Worm (Caenorhabditis elegans): Measurements from ENCODE around the gene mics-1.

Gene mics-1

ce11 chrV:10535325-10535724 is 42.8 kb downstream of the mics-1 start (continued):
- TF ChIP-seq egl-27 (tag; optimal IDR thresholded peaks at IDR 0.05), result no peak
- no peak for TF ChIP-seq hlh-4 (tag; optimal IDR thresholded peaks at IDR 0.05)
- peak in 1 of 6 experiments; percentile 17 for TF ChIP-seq elt-3 (tag; optimal IDR thresholded peaks at IDR 0.05)
- no peak for TF ChIP-seq unc-98 (GFP tag; IDR thresholded peaks at IDR 0.05)
- no peak for TF ChIP-seq swsn-7 (tag; optimal IDR thresholded peaks at IDR 0.05)
- TF ChIP-seq lin-13 (GFP tag; optimal IDR thresholded peaks at IDR 0.05), result no peak
- TF ChIP-seq ceh-8 (GFP tag; optimal IDR thresholded peaks at IDR 0.05), result no peak
- peak; percentile 63 for TF ChIP-seq nhr-71 (tag; optimal IDR thresholded peaks at IDR 0.05)
- no peak for TF ChIP-seq unc-130 (tag; optimal IDR thresholded peaks at IDR 0.05)
- TF ChIP-seq pqm-1 (tag; optimal IDR thresholded peaks at IDR 0.05), result no peak
- TF ChIP-seq nhr-47 (tag; optimal IDR thresholded peaks at IDR 0.05), result no peak
- no peak for TF ChIP-seq mab-9 (GFP tag; IDR thresholded peaks at IDR 0.05)
- TF ChIP-seq aha-1 (tag; optimal IDR thresholded peaks at IDR 0.05), result no peak
- TF ChIP-seq ets-5 (GFP tag; IDR thresholded peaks at IDR 0.05), result no peak
- no peak for TF ChIP-seq fkh-4 (tag; optimal IDR thresholded peaks at IDR 0.05; ENCODE audit: borderline replicate concordance)
- TF ChIP-seq C34B4.2 (tag; optimal IDR thresholded peaks at IDR 0.05), result no peak
- no peak for TF ChIP-seq ces-1 (GFP tag; optimal IDR thresholded peaks at IDR 0.05)
- peak; percentile 16 for TF ChIP-seq rnt-1 (tag; optimal IDR thresholded peaks at IDR 0.05)
- no peak for TF ChIP-seq hpl-2 (GFP tag; optimal IDR thresholded peaks at IDR 0.05)
- no peak for TF ChIP-seq nhr-19 (GFP tag; conservative IDR thresholded peaks at IDR 0.05)
- TF ChIP-seq isw-1 (GFP tag; IDR thresholded peaks at IDR 0.05), result no peak
- TF ChIP-seq tlp-1 (tag; optimal IDR thresholded peaks at IDR 0.05), result no peak
- TF ChIP-seq aly-2 (tag; optimal IDR thresholded peaks at IDR 0.05), result no peak
- TF ChIP-seq irx-1 (tag; optimal IDR thresholded peaks at IDR 0.05), result no peak
- no peak for TF ChIP-seq C16A3.4 (tag; optimal IDR thresholded peaks at IDR 0.05)
- TF ChIP-seq sptf-1 (tag; optimal IDR thresholded peaks at IDR 0.05), result no peak
- no peak for TF ChIP-seq lsy-2 (tag; optimal IDR thresholded peaks at IDR 0.05)
- no peak for TF ChIP-seq zag-1 (tag; optimal IDR thresholded peaks at IDR 0.05)
- no peak for TF ChIP-seq tbx-2 (tag; optimal IDR thresholded peaks at IDR 0.05)
- no peak for TF ChIP-seq nhr-77 (tag; optimal IDR thresholded peaks at IDR 0.05)
- TF ChIP-seq fos-1 (tag; optimal IDR thresholded peaks at IDR 0.05), result no peak
- peak; percentile 50 for TF ChIP-seq fkh-8 (tag; optimal IDR thresholded peaks at IDR 0.05)
- TF ChIP-seq efl-1 (optimal IDR thresholded peaks at IDR 0.05), result peak in 1 of 2 experiments; percentile 27
- TF ChIP-seq efl-1 (GFP tag; optimal IDR thresholded peaks at IDR 0.05 in 1 of 2), result peak; percentile 13 to 93
- TF ChIP-seq nhr-76 (tag; optimal IDR thresholded peaks at IDR 0.05), result no peak
- TF ChIP-seq blmp-1 (tag; optimal IDR thresholded peaks at IDR 0.05), result peak; percentile 44
- TF ChIP-seq snu-23 (GFP tag; optimal IDR thresholded peaks at IDR 0.05), result peak; percentile 45
- no peak for TF ChIP-seq snpc-4 (tag; optimal IDR thresholded peaks at IDR 0.05)
- no peak for TF ChIP-seq unc-30 (tag; optimal IDR thresholded peaks at IDR 0.05)
- no peak for TF ChIP-seq ztf-11 (tag; optimal IDR thresholded peaks at IDR 0.05)
- no peak for TF ChIP-seq F16B12.6 (tag; optimal IDR thresholded peaks at IDR 0.05)
- no peak for TF ChIP-seq dsc-1 (tag; optimal IDR thresholded peaks at IDR 0.05)
- TF ChIP-seq ztf-4 (tag; optimal IDR thresholded peaks at IDR 0.05), result no peak
- TF ChIP-seq nhr-85 (tag), result no peak
- TF ChIP-seq nhr-28 (tag; optimal IDR thresholded peaks at IDR 0.05), result no peak
- TF ChIP-seq mef-2 (tag; optimal IDR thresholded peaks at IDR 0.05), result no peak
- TF ChIP-seq mep-1 (tag; optimal IDR thresholded peaks at IDR 0.05), result peak; percentile 42
- TF ChIP-seq C04F5.9 (tag; optimal IDR thresholded peaks at IDR 0.05), result no peak
- TF ChIP-seq vab-15 (tag; optimal IDR thresholded peaks at IDR 0.05), result no peak
- peak; percentile 24 for TF ChIP-seq nhr-90 (tag; optimal IDR thresholded peaks at IDR 0.05; ENCODE audit: poor library complexity)
- no peak for TF ChIP-seq zip-4 (GFP tag; optimal IDR thresholded peaks at IDR 0.05)
- TF ChIP-seq nhr-20 (tag; optimal IDR thresholded peaks at IDR 0.05), result peak; percentile 53
- peak in 2 of 3 experiments; percentile 14 to 35 for TF ChIP-seq dpl-1 (GFP tag; optimal IDR thresholded peaks at IDR 0.05)
- TF ChIP-seq xbp-1 (tag; optimal IDR thresholded peaks at IDR 0.05), result no peak
- no peak for TF ChIP-seq ceh-63 (GFP tag; optimal IDR thresholded peaks at IDR 0.05)

Data from whole organism, L1 larva.